Fruit fly (Drosophila melanogaster) whole organism, prepupa: Measurements from ENCODE around the gene CG10513.

Experiments used
- CG11294 ChIP-seq: fragments of 200-800 bp; sonication (Bioruptor generic); IDR thresholded peaks from 2 replicates; pipeline ENCODE4 v1.3.6; 2022; ENCODE audit warnings: missing biosample characterization, missing genetic modification characterization
- CG11902 ChIP-seq: fragments of 200-800 bp; sonication (Bioruptor generic); optimal IDR thresholded peaks from 3 replicates; lab custom pipeline; 2016; ENCODE audit warnings: missing biosample characterization, missing genetic modification characterization
- CG3032 ChIP-seq: fragments of 200-800 bp; optimal IDR thresholded peaks from 2 replicates; lab custom pipeline; 2019; ENCODE audit warnings: missing biosample characterization, mild to moderate bottlenecking, missing genetic modification characterization, moderate library complexity
- Gug ChIP-seq: fragments of 200-800 bp; sonication (Bioruptor generic); IDR thresholded peaks from 2 replicates; pipeline ENCODE4 v1.3.6; 2022; ENCODE audit warnings: missing biosample characterization, missing genetic modification characterization
- Hr38 ChIP-seq: sonication (Bioruptor generic); optimal IDR thresholded peaks from 2 replicates; lab custom pipeline; 2016; ENCODE audit warnings: missing biosample characterization, missing genetic modification characterization
- Hr39 ChIP-seq: fragments of 200-800 bp; sonication (Bioruptor generic); optimal IDR thresholded peaks from 2 replicates; lab custom pipeline; 2016; ENCODE audit warnings: missing biosample characterization, missing genetic modification characterization
- Lpt ChIP-seq: fragments of 200-800 bp; sonication (Bioruptor generic); optimal IDR thresholded peaks from 3 replicates; lab custom pipeline; 2016; ENCODE audit warnings: missing biosample characterization, missing genetic modification characterization
- Sox102F ChIP-seq: fragments of 200-800 bp; sonication (Bioruptor generic); optimal IDR thresholded peaks from 2 replicates; lab custom pipeline; 2016; ENCODE audit warnings: missing biosample characterization, mild to moderate bottlenecking, missing genetic modification characterization
- acj6 ChIP-seq: fragments of 200-800 bp; sonication (Bioruptor generic); optimal IDR thresholded peaks from 3 replicates; lab custom pipeline; 2016; ENCODE audit warnings: missing biosample characterization, missing genetic modification characterization
- cyc ChIP-seq: fragments of 200-800 bp; sonication (Bioruptor generic); optimal IDR thresholded peaks from 3 replicates; lab custom pipeline; 2016; ENCODE audit warnings: missing biosample characterization, missing genetic modification characterization
- svp ChIP-seq: fragments of 200-800 bp; sonication (Bioruptor generic); peaks from one replicate; lab custom pipeline; 2016; ENCODE audit warnings: missing biosample characterization, missing genetic modification characterization

DNA sequence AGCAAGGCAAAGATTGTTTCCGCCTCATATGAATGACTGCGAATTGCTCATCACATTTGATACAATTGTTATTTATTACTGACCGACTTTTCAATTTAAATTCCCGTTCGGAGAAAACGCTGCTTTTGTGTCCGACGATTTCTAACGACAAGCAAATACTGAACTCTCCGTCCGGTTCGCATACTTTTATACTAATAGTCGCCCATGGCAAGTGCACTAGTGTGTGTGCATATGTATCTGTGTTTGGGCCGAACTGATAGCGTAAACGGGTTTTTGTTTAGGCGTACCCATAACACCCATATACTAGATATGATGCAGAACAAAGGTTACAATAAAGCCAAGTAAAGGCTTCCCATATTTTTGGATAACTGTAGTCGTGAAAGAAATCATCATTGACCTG, 31.2 kb upstream of the CG10513 start, which contains the start of gene CG10550:
- TF ChIP-seq cyc (GFP tag; lab: Kevin White, UChicago) (no peak), svp (GFP tag; lab: Kevin White, UChicago) (no peak), Sox102F (GFP tag; lab: Kevin White, UChicago) (no peak), CG3032 (tag; lab: Kevin White, UChicago) (no peak), Gug (GFP tag; lab: Robert Waterston, UW) (no peak), Lpt (no peak), acj6 (GFP tag; lab: Kevin White, UChicago) (no peak), Hr38 (GFP tag; lab: Kevin White, UChicago) (no peak), Hr39 (no peak), CG11902 (no peak), CG11294 (GFP tag; lab: Robert Waterston, UW) (no peak)
